Fruit fly (Drosophila melanogaster) whole organism, embryonic: ENCODE data around the gene AP-1mu.

Source experiments
- CG10209 ChIP-seq: fragments of 200-800 bp; sonication (Bioruptor generic); optimal IDR thresholded peaks from 3 replicates; lab custom pipeline; 2017; ENCODE audit warnings: missing biosample characterization, mild to moderate bottlenecking, missing genetic modification characterization, missing genetic modification reagents
- CG11093 ChIP-seq: fragments of 200-800 bp; sonication (Bioruptor generic); IDR thresholded peaks from 3 replicates; pipeline ENCODE4 v1.3.6; 2022; ENCODE audit warnings: missing biosample characterization, missing genetic modification characterization
- CG11696 ChIP-seq: fragments of 200-800 bp; sonication (Bioruptor generic); IDR thresholded peaks from 2 replicates; pipeline ENCODE4 v1.3.6; 2022; ENCODE audit warnings: missing biosample characterization, missing genetic modification characterization
- CG11723 ChIP-seq: fragments of 200-800 bp; sonication (Bioruptor generic); optimal IDR thresholded peaks from 2 replicates; lab custom pipeline; 2017; ENCODE audit warnings: missing biosample characterization, mild to moderate bottlenecking, missing genetic modification characterization
- CG12744 ChIP-seq: fragments of 200-800 bp; sonication (Bioruptor generic); optimal IDR thresholded peaks from 2 replicates; lab custom pipeline; 2016; ENCODE audit warnings: missing biosample characterization, missing genetic modification characterization
- CG13287 ChIP-seq: fragments of 200-800 bp; sonication (Bioruptor generic); IDR thresholded peaks from 2 replicates; pipeline ENCODE4 v1.3.6; 2022; ENCODE audit warnings: missing biosample characterization, missing genetic modification characterization; ENCODE audit not compliant: partially characterized antibody
- CG13296 ChIP-seq: fragments of 200-800 bp; sonication (Bioruptor generic); optimal IDR thresholded peaks from 3 replicates; lab custom pipeline; 2018; ENCODE audit warnings: missing biosample characterization, mild to moderate bottlenecking, missing genetic modification characterization
- CG13624 ChIP-seq: fragments of 200-800 bp; sonication (Bioruptor generic); optimal IDR thresholded peaks from 2 replicates; lab custom pipeline; 2016; ENCODE audit warnings: missing biosample characterization, missing genetic modification characterization
- CG1602 ChIP-seq: fragments of 200-800 bp; sonication (Bioruptor generic); optimal IDR thresholded peaks from 3 replicates; lab custom pipeline; 2016; ENCODE audit warnings: missing biosample characterization, missing genetic modification characterization
- CG1603 ChIP-seq: fragments of 200-800 bp; sonication (Bioruptor generic); optimal IDR thresholded peaks from 2 replicates; lab custom pipeline; 2019; ENCODE audit warnings: missing biosample characterization, mild to moderate bottlenecking, missing genetic modification characterization, moderate library complexity
- CG17328 ChIP-seq: fragments of 200-800 bp; sonication (Bioruptor generic); IDR thresholded peaks from 2 replicates; pipeline ENCODE4 v1.3.6; 2022; ENCODE audit warnings: missing biosample characterization, missing genetic modification characterization
- CG17361 ChIP-seq: fragments of 200-800 bp; sonication (Bioruptor generic); IDR thresholded peaks from 3 replicates; pipeline ENCODE4 v1.3.6; 2022; ENCODE audit warnings: missing biosample characterization, missing genetic modification characterization
- CG17385 ChIP-seq: fragments of 200-800 bp; sonication (Bioruptor generic); optimal IDR thresholded peaks from 3 replicates; lab custom pipeline; 2018; ENCODE audit warnings: missing biosample characterization, mild to moderate bottlenecking, missing genetic modification characterization
- CG2129 ChIP-seq: fragments of 200-800 bp; sonication (Bioruptor generic); IDR thresholded peaks from 2 replicates; pipeline ENCODE4 v1.3.6; 2022; ENCODE audit warnings: missing biosample characterization, missing genetic modification characterization; ENCODE audit not compliant: partially characterized antibody
- CG2712 ChIP-seq: fragments of 200-800 bp; optimal IDR thresholded peaks from 3 replicates; lab custom pipeline; 2019; ENCODE audit warnings: missing biosample characterization, mild to moderate bottlenecking, missing genetic modification characterization, moderate library complexity
- CG2889 ChIP-seq: fragments of 200-800 bp; sonication (Bioruptor generic); IDR thresholded peaks from 3 replicates; pipeline ENCODE4 v1.3.6; 2022; ENCODE audit warnings: missing biosample characterization, missing genetic modification characterization
- CG3995 ChIP-seq: fragments of 200-800 bp; sonication (Bioruptor generic); optimal IDR thresholded peaks from 3 replicates; lab custom pipeline; 2016; ENCODE audit warnings: missing biosample characterization, missing genetic modification characterization
- CG4424 ChIP-seq: fragments of 200-800 bp; sonication (Bioruptor generic); optimal IDR thresholded peaks from 3 replicates; lab custom pipeline; 2016; ENCODE audit warnings: missing biosample characterization, missing genetic modification characterization
- CG7372 ChIP-seq: fragments of 200-800 bp; sonication (Bioruptor generic); IDR thresholded peaks from 2 replicates; pipeline ENCODE4 v1.3.6; 2022; ENCODE audit warnings: missing biosample characterization, missing genetic modification characterization
- CG7556 ChIP-seq: fragments of 200-800 bp; sonication (Bioruptor generic); optimal IDR thresholded peaks from 2 replicates; lab custom pipeline; 2017; ENCODE audit warnings: missing biosample characterization, mild to moderate bottlenecking, missing genetic modification characterization
- CG7839 ChIP-seq: fragments of 200-800 bp; sonication (Bioruptor generic); optimal IDR thresholded peaks from 3 replicates; lab custom pipeline; 2018; ENCODE audit warnings: missing biosample characterization, mild to moderate bottlenecking, missing genetic modification characterization, moderate library complexity
- Eip74EF ChIP-seq, 2 experiments: fragments of 200-800 bp in 1 of 2; fragments of >200 bp in 1 of 2; sonication (Bioruptor generic) in 1 of 2; optimal IDR thresholded peaks; 2 replicates each; lab custom pipeline; 2017 to 2019; ENCODE audit warnings: missing biosample characterization in 2 of 2, missing genetic modification characterization in 2 of 2, mild to moderate bottlenecking in 1 of 2, moderate library complexity in 1 of 2
- Elba2 ChIP-seq: fragments of 200-800 bp; sonication (Bioruptor generic); optimal IDR thresholded peaks from 3 replicates; lab custom pipeline; 2016; ENCODE audit warnings: missing biosample characterization, missing genetic modification characterization
- Gsc ChIP-seq: fragments of 200-800 bp; sonication (Bioruptor generic); IDR thresholded peaks from 2 replicates; pipeline ENCODE4 v1.3.6; 2022; ENCODE audit warnings: missing biosample characterization, missing genetic modification characterization
- Hr39 ChIP-seq: fragments of >200 bp; optimal IDR thresholded peaks from 2 replicates; lab custom pipeline; 2017
- Kr ChIP-seq: fragments of 200-800 bp; sonication (Bioruptor generic); optimal IDR thresholded peaks from 2 replicates; lab custom pipeline; 2017; ENCODE audit warnings: missing biosample characterization, mild to moderate bottlenecking, missing genetic modification characterization
- Max ChIP-seq: fragments of 200-800 bp; sonication (Bioruptor generic); optimal IDR thresholded peaks from 2 replicates; lab custom pipeline; 2016; ENCODE audit warnings: missing biosample characterization, mild to moderate bottlenecking, missing genetic modification characterization
- Mrtf ChIP-seq: fragments of 200-800 bp; sonication (Bioruptor generic); IDR thresholded peaks from 3 replicates; pipeline ENCODE4 v1.3.6; 2022; ENCODE audit warnings: missing biosample characterization, missing genetic modification characterization
- Nf-YA ChIP-seq: fragments of 200-800 bp; sonication (Bioruptor generic); IDR thresholded peaks from 2 replicates; pipeline ENCODE4 v1.3.6; 2022; ENCODE audit warnings: missing biosample characterization, missing genetic modification characterization
- Taf1 ChIP-seq: fragments of 200-800 bp; sonication (Bioruptor generic); IDR thresholded peaks from 2 replicates; pipeline ENCODE4 v1.3.6; 2022; ENCODE audit warnings: missing biosample characterization, missing genetic modification characterization
- Tbp ChIP-seq: fragments of >200 bp; optimal IDR thresholded peaks from 2 replicates; lab custom pipeline; 2018; ENCODE audit warnings: missing biosample characterization, missing genetic modification characterization
- btn ChIP-seq: fragments of 200-800 bp; sonication (Bioruptor generic); optimal IDR thresholded peaks from 2 replicates; lab custom pipeline; 2016; ENCODE audit warnings: missing biosample characterization, missing genetic modification characterization
- crol ChIP-seq: fragments of 200-800 bp; sonication (Bioruptor generic); IDR thresholded peaks from 2 replicates; pipeline ENCODE4 v1.3.6; 2022; ENCODE audit warnings: missing biosample characterization, missing genetic modification characterization
- dmrt11E ChIP-seq: fragments of 200-800 bp; sonication (Bioruptor generic); optimal IDR thresholded peaks from 3 replicates; lab custom pipeline; 2018; ENCODE audit warnings: missing biosample characterization, mild to moderate bottlenecking, missing genetic modification characterization, moderate library complexity
- fd64A ChIP-seq: fragments of 200-800 bp; sonication (Bioruptor generic); optimal IDR thresholded peaks from 3 replicates; lab custom pipeline; 2018; ENCODE audit warnings: missing biosample characterization, mild to moderate bottlenecking, missing genetic modification characterization
- fru ChIP-seq: fragments of >200 bp; optimal IDR thresholded peaks from 2 replicates; lab custom pipeline; 2017
- gce ChIP-seq: fragments of 200-800 bp; sonication (Bioruptor generic); IDR thresholded peaks from 3 replicates; pipeline ENCODE4 v1.3.6; 2022; ENCODE audit warnings: missing biosample characterization, missing genetic modification characterization
- knrl ChIP-seq: fragments of 200-800 bp; sonication (Bioruptor generic); IDR thresholded peaks from 3 replicates; pipeline ENCODE4 v1.3.6; 2022; ENCODE audit warnings: missing biosample characterization, missing genetic modification characterization; ENCODE audit not compliant: partially characterized antibody
- lbe ChIP-seq: fragments of 200-800 bp; sonication (Bioruptor generic); optimal IDR thresholded peaks from 2 replicates; lab custom pipeline; 2016; ENCODE audit warnings: missing biosample characterization, mild to moderate bottlenecking, missing genetic modification characterization
- lilli ChIP-seq: fragments of 200-800 bp; sonication (Bioruptor generic); optimal IDR thresholded peaks from 3 replicates; lab custom pipeline; 2016; ENCODE audit warnings: missing biosample characterization, missing genetic modification characterization
- mam ChIP-seq: fragments of 200-800 bp; sonication (Bioruptor generic); optimal IDR thresholded peaks from 3 replicates; lab custom pipeline; 2016; ENCODE audit warnings: missing biosample characterization, missing genetic modification characterization
- pros ChIP-seq: fragments of 200-800 bp; sonication (Bioruptor generic); optimal IDR thresholded peaks from 3 replicates; lab custom pipeline; 2019; ENCODE audit warnings: missing biosample characterization, mild to moderate bottlenecking, missing genetic modification characterization, moderate library complexity
- ranshi ChIP-seq: fragments of 200-800 bp; sonication (Bioruptor generic); IDR thresholded peaks from 2 replicates; pipeline ENCODE4 v1.3.6; 2022; ENCODE audit warnings: missing biosample characterization, missing genetic modification characterization
- seq ChIP-seq: fragments of 200-800 bp; sonication (Bioruptor generic); IDR thresholded peaks from 2 replicates; pipeline ENCODE4 v1.3.6; 2022; ENCODE audit warnings: missing biosample characterization, missing genetic modification characterization
- stc ChIP-seq: fragments of 200-800 bp; sonication (Bioruptor generic); IDR thresholded peaks from 2 replicates; pipeline ENCODE4 v1.3.6; 2022; ENCODE audit warnings: missing biosample characterization, missing genetic modification characterization
- ttk ChIP-seq: fragments of 200-800 bp; sonication (Bioruptor generic); IDR thresholded peaks from 2 replicates; pipeline ENCODE4 v2.1.2; 2022; ENCODE audit warnings: missing biosample characterization, missing genetic modification characterization
- vvl ChIP-seq: fragments of 200-800 bp; sonication (Bioruptor generic); IDR thresholded peaks from 2 replicates; pipeline ENCODE4 v1.3.6; 2022; ENCODE audit warnings: missing biosample characterization, missing genetic modification characterization
- wek ChIP-seq: fragments of 200-800 bp; sonication (Bioruptor generic); optimal IDR thresholded peaks from 3 replicates; lab custom pipeline; 2018; ENCODE audit warnings: missing biosample characterization, mild to moderate bottlenecking, missing genetic modification characterization, moderate library complexity
- z ChIP-seq: fragments of 200-800 bp; sonication (Bioruptor generic); IDR thresholded peaks from 3 replicates; pipeline ENCODE4 v1.3.6; 2022; ENCODE audit warnings: missing biosample characterization, missing genetic modification characterization
- zfh2 ChIP-seq: fragments of 200-800 bp; sonication (Bioruptor generic); optimal IDR thresholded peaks from 2 replicates; lab custom pipeline; 2016; ENCODE audit warnings: missing biosample characterization, missing genetic modification characterization

Gene AP-1mu

dm6 chr3R:9527907-9528842 is 31.1 kb downstream of the AP-1mu start (continued):
- TF ChIP-seq vvl (GFP tag; lab: Robert Waterston, UW): peak; percentile 97
- TF ChIP-seq Elba2 (GFP tag; lab: Kevin White, UChicago): no peak
- peak; percentile 75; the same call in 1 of the 3 replicates for TF ChIP-seq CG2889 (GFP tag; lab: Robert Waterston, UW)
- TF ChIP-seq CG3995: peak; percentile 71
- peak; percentile 94 for TF ChIP-seq mam (GFP tag; lab: Kevin White, UChicago)
- TF ChIP-seq ranshi (GFP tag; lab: Robert Waterston, UW): peak; percentile 94
- TF ChIP-seq CG11696 (GFP tag; lab: Robert Waterston, UW): peak; percentile 88
- TF ChIP-seq stc: peak; percentile 90
- peak; percentile 86 for TF ChIP-seq CG17361 (GFP tag; lab: Robert Waterston, UW)
- TF ChIP-seq Eip74EF (GFP tag; optimal IDR thresholded peaks at IDR 0.05; lab: Kevin White, UChicago): peak in 1 of 2 experiments; percentile 65
- no peak for TF ChIP-seq Hr39
- TF ChIP-seq CG4424: peak; percentile 84
- no peak for TF ChIP-seq pros (GFP tag; lab: Kevin White, UChicago)
- peak; percentile 88 for TF ChIP-seq Mrtf (GFP tag; lab: Robert Waterston, UW)
- TF ChIP-seq lilli (GFP tag; lab: Kevin White, UChicago): peak; percentile 90
- TF ChIP-seq CG13296 (GFP tag; lab: Kevin White, UChicago): peak; percentile 88
- no peak for TF ChIP-seq CG1603 (tag; lab: Kevin White, UChicago)
- peak; percentile 63 for TF ChIP-seq CG1602 (GFP tag; lab: Kevin White, UChicago)
- peak; percentile 85 for TF ChIP-seq Max
- TF ChIP-seq lbe (GFP tag; lab: Kevin White, UChicago): peak; percentile 95
- no peak for TF ChIP-seq Tbp (GFP tag; lab: Kevin White, UChicago)
- TF ChIP-seq CG11723 (GFP tag; lab: Kevin White, UChicago): no peak
- TF ChIP-seq btn (GFP tag; lab: Kevin White, UChicago): peak; percentile 73
- TF ChIP-seq CG10209 (GFP tag; lab: Kevin White, UChicago): peak; percentile 73
- peak; percentile 95 for TF ChIP-seq CG13624
- peak; percentile 92 for TF ChIP-seq CG7839
- peak; percentile 26 for TF ChIP-seq fd64A (GFP tag; lab: Kevin White, UChicago)
- TF ChIP-seq Gsc: no peak
- TF ChIP-seq Nf-YA (GFP tag; lab: Robert Waterston, UW): peak; percentile 79
- TF ChIP-seq crol (GFP tag; lab: Robert Waterston, UW): no peak
- no peak for TF ChIP-seq CG13287
- peak; percentile 80 for TF ChIP-seq CG7556 (GFP tag; lab: Kevin White, UChicago)
- peak; percentile 72 for TF ChIP-seq seq (GFP tag; lab: Robert Waterston, UW)
- peak; percentile 81 for TF ChIP-seq CG2712 (tag; lab: Kevin White, UChicago)
- TF ChIP-seq CG17328 (GFP tag; lab: Robert Waterston, UW): peak; percentile 76
- peak; percentile 21; the same call in 1 of the 3 replicates for TF ChIP-seq knrl (GFP tag; lab: Robert Waterston, UW)
- peak; percentile 94 for TF ChIP-seq zfh2 (GFP tag; lab: Kevin White, UChicago)
- no peak for TF ChIP-seq fru (lab: Kevin White, UChicago)
- TF ChIP-seq gce (GFP tag; lab: Robert Waterston, UW): peak; percentile 82; the same call in 2 of the 3 replicates
- TF ChIP-seq CG11093 (GFP tag; lab: Robert Waterston, UW): peak; percentile 66; the same call in 2 of the 3 replicates
- TF ChIP-seq dmrt11E (tag; lab: Kevin White, UChicago): peak; percentile 25
- TF ChIP-seq CG12744 (GFP tag; lab: Kevin White, UChicago): peak; percentile 75
- TF ChIP-seq ttk (GFP tag; lab: Robert Waterston, UW): peak; percentile 82
- peak; percentile 77 for TF ChIP-seq CG17385
- TF ChIP-seq z: no peak
- peak; percentile 65 for TF ChIP-seq wek (GFP tag; lab: Kevin White, UChicago)
- TF ChIP-seq Taf1 (GFP tag; lab: Robert Waterston, UW): peak; percentile 89
- TF ChIP-seq CG7372 (GFP tag; lab: Robert Waterston, UW): peak; percentile 85
- TF ChIP-seq Kr (GFP tag; lab: Kevin White, UChicago): no peak
- TF ChIP-seq CG2129 (GFP tag; lab: Robert Waterston, UW): no peak
